Worm (Caenorhabditis elegans): ENCODE results near the gene nhr-123.

DNA sequence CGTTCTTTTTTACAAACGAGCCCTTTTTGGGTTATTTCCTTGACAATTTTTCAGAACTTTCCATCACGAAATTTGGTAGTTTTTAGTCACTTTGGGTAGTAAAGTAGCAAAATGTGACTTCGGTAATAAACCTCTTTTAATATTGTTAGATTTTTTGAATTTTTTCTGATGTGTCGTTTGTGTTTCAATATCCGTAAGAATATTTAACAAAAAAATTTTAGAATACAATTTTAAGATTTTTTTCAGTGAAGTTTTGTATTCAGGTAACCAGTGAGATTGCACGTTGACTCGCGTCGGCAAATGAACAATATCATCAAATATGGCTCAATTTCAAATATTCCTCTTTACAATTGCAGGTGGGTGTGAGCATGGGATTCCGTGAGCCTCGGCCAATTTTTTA lies 21.3 kb downstream of the nhr-123 start, which contains the start of gene srt-31:
- TF ChIP-seq attf-6 (GFP tag; IDR thresholded peaks at IDR 0.05) = no peak
- no peak for TF ChIP-seq ama-1 (optimal IDR thresholded peaks at IDR 0.05)
- no peak for TF ChIP-seq ama-1 (GFP tag; optimal IDR thresholded peaks at IDR 0.05)
- no peak for TF ChIP-seq lin-54 (GFP tag; optimal IDR thresholded peaks at IDR 0.05)
- no peak for TF ChIP-seq K12H6.12 (tag; optimal IDR thresholded peaks at IDR 0.05)
- TF ChIP-seq ceh-79 (tag; optimal IDR thresholded peaks at IDR 0.05) = no peak
- no peak for TF ChIP-seq unc-62 (GFP tag; optimal IDR thresholded peaks at IDR 0.05)
- TF ChIP-seq hmg-1.2 (GFP tag; IDR thresholded peaks at IDR 0.05) = no peak
- TF ChIP-seq madf-3 (GFP tag; IDR thresholded peaks at IDR 0.05) = no peak
- no peak for TF ChIP-seq snpc-4 (GFP tag; optimal IDR thresholded peaks at IDR 0.05)
- no peak for TF ChIP-seq snpc-4 (tag; optimal IDR thresholded peaks at IDR 0.05)
- TF ChIP-seq ztf-26 (tag; optimal IDR thresholded peaks at IDR 0.05) = no peak
- no peak for TF ChIP-seq ZK185.1 (tag; optimal IDR thresholded peaks at IDR 0.05; ENCODE audit: poor library complexity, severe bottlenecking)

Measured in whole organism, young adult.